Fruit fly (Drosophila melanogaster): ENCODE results near the gene CG13928.

The CG13928 gene

DNA sequence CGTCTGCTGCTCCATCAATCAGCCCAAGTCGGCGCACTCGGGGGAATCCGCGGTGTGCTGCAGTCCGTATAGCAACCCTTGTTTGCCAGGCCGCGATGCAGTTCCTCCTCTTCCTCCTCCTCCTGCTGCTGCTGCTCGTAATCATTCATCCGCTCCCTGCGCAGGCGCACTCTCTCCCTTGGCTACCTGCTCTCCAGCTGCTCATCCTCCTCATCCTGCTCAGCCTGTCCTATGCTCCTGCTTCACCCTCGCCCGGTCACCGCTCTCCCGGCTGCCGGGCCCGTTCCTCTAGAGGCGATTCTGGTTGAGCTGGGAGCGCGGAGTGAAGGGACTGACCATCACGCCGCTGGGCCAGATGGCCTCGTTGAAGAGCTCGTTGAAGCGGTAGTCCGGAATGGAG lies 1.3 kb downstream of the CG13928 start:
- no peak for TF ChIP-seq kay (GFP tag; ENCODE audit: borderline replicate concordance)
- TF ChIP-seq CG11617 (GFP tag; optimal IDR thresholded peaks at IDR 0.05): no peak
- no peak for TF ChIP-seq cic (GFP tag; optimal IDR thresholded peaks at IDR 0.05)
- TF ChIP-seq CG7101 (tag; optimal IDR thresholded peaks at IDR 0.05): no peak
- TF ChIP-seq cnc (optimal IDR thresholded peaks at IDR 0.05): no peak
- no peak for TF ChIP-seq bab1 (GFP tag; optimal IDR thresholded peaks at IDR 0.05)
- TF ChIP-seq CG7045 (GFP tag; optimal IDR thresholded peaks at IDR 0.05): no peak
- TF ChIP-seq Hr96 (GFP tag; optimal IDR thresholded peaks at IDR 0.05): no peak
- no peak for TF ChIP-seq CG12768 (GFP tag; optimal IDR thresholded peaks at IDR 0.05)
- TF ChIP-seq CG33017 (tag; optimal IDR thresholded peaks at IDR 0.05): no peak
- TF ChIP-seq Mnt (GFP tag; optimal IDR thresholded peaks at IDR 0.05): no peak
- no peak for TF ChIP-seq Crg-1 (GFP tag; optimal IDR thresholded peaks at IDR 0.05)
- no peak for TF ChIP-seq ovo (GFP tag; optimal IDR thresholded peaks at IDR 0.05)
- TF ChIP-seq CG5204 (GFP tag; optimal IDR thresholded peaks at IDR 0.05): no peak
- TF ChIP-seq toe (GFP tag; optimal IDR thresholded peaks at IDR 0.05): no peak

DNA sequence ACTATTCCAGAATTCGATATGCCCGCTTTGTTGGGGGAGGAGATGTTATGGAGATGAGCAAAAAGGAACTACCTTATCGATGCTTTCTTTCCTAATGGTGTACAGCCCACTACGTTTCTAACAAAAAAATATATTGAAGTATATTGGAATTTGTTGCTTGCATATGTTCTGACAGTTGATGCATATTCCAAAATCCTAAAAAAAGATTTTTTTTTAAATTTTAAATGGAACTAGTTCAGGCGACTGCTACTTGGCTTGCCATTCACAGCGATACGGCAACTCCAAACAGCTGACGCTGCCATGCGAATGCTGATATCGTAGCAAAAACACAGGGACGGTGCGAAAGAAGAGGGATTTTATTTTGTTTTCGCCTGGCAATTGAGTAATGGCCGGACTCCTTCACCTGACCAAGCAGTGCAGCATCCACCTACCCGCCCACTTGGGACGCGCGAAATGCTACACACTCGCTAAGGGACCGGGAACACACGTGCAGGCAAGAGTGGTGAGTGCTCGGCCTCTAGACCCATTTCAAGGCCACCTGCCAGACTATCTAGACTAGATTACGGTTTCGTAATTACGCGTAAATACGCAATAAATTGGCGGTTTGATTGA lies 10.0 kb downstream of the CG13928 start, which contains the start of the genes CG13926, ABCB7 and CG33230:
CG13926 (minus strand) TSS at position 43 of the 612 bp plus-strand sequence.
ABCB7 (plus strand) TSS at position 299 of the 612 bp plus-strand sequence.
CG33230 (plus strand) TSS at position 299 of the 612 bp plus-strand sequence.
- TF ChIP-seq CG12768 (GFP tag; optimal IDR thresholded peaks at IDR 0.05) (peak; percentile 48), kay (GFP tag; ENCODE audit: borderline replicate concordance) (no peak), CG11617 (GFP tag; optimal IDR thresholded peaks at IDR 0.05) (peak; percentile 66), bab1 (GFP tag; optimal IDR thresholded peaks at IDR 0.05) (peak; percentile 67), CG14711 (tag; optimal IDR thresholded peaks at IDR 0.05) (peak; percentile 55), CG7045 (GFP tag; optimal IDR thresholded peaks at IDR 0.05) (peak; percentile 15), CG1620 (GFP tag; optimal IDR thresholded peaks at IDR 0.05) (peak; percentile 27), Hr96 (GFP tag; optimal IDR thresholded peaks at IDR 0.05) (peak; percentile 63), Mnt (GFP tag; optimal IDR thresholded peaks at IDR 0.05) (peak; percentile 70), Clk (GFP tag; optimal IDR thresholded peaks at IDR 0.05) (no peak), Crg-1 (GFP tag; optimal IDR thresholded peaks at IDR 0.05) (peak; percentile 18), CG7101 (tag; optimal IDR thresholded peaks at IDR 0.05) (peak; percentile 25), CG33017 (tag; optimal IDR thresholded peaks at IDR 0.05) (no peak), ovo (GFP tag; optimal IDR thresholded peaks at IDR 0.05) (peak; percentile 23), toe (GFP tag; optimal IDR thresholded peaks at IDR 0.05) (peak; percentile 24), pad (GFP tag; optimal IDR thresholded peaks at IDR 0.05) (peak; percentile 10), cic (GFP tag; optimal IDR thresholded peaks at IDR 0.05) (no peak), cnc (optimal IDR thresholded peaks at IDR 0.05) (no peak), CG5204 (GFP tag; optimal IDR thresholded peaks at IDR 0.05) (peak; percentile 45), tj (GFP tag; optimal IDR thresholded peaks at IDR 0.05) (peak; percentile 60)

DNA sequence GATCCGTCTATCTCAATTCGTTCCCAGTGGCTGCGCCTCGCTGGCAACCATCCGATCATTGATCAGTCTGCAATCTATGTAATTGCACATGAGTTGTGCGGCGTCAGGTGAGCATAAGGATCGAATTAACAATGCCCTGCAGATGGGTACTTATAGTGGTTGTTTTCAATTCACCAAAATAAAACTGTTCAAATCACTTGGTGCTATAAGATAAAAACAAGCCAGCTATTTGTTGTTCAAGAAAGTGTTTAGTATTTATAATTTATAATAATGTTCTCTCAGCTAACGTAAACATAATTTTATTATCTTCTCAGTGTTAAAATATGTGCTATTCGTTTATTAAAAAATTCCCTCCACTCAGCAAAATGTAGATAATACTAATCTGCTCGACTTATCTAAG lies 12.5 kb downstream of the CG13928 start, which contains the start of gene CG12105:
CG12105 (minus strand) TSS at position 101 of the 400 bp plus-strand sequence.
- TF ChIP-seq cnc (optimal IDR thresholded peaks at IDR 0.05) (no peak), Clk (GFP tag; optimal IDR thresholded peaks at IDR 0.05) (no peak), kay (GFP tag; ENCODE audit: borderline replicate concordance) (no peak), Hr96 (GFP tag; optimal IDR thresholded peaks at IDR 0.05) (no peak), Crg-1 (GFP tag; optimal IDR thresholded peaks at IDR 0.05) (no peak), CG1620 (GFP tag; optimal IDR thresholded peaks at IDR 0.05) (no peak), bab1 (GFP tag; optimal IDR thresholded peaks at IDR 0.05) (no peak), pad (GFP tag; optimal IDR thresholded peaks at IDR 0.05) (no peak), cic (GFP tag; optimal IDR thresholded peaks at IDR 0.05) (no peak), CG33017 (tag; optimal IDR thresholded peaks at IDR 0.05) (no peak), toe (GFP tag; optimal IDR thresholded peaks at IDR 0.05) (no peak), Mnt (GFP tag; optimal IDR thresholded peaks at IDR 0.05) (no peak), CG7045 (GFP tag; optimal IDR thresholded peaks at IDR 0.05) (no peak), CG12768 (GFP tag; optimal IDR thresholded peaks at IDR 0.05) (no peak), CG14711 (tag; optimal IDR thresholded peaks at IDR 0.05) (no peak)

DNA sequence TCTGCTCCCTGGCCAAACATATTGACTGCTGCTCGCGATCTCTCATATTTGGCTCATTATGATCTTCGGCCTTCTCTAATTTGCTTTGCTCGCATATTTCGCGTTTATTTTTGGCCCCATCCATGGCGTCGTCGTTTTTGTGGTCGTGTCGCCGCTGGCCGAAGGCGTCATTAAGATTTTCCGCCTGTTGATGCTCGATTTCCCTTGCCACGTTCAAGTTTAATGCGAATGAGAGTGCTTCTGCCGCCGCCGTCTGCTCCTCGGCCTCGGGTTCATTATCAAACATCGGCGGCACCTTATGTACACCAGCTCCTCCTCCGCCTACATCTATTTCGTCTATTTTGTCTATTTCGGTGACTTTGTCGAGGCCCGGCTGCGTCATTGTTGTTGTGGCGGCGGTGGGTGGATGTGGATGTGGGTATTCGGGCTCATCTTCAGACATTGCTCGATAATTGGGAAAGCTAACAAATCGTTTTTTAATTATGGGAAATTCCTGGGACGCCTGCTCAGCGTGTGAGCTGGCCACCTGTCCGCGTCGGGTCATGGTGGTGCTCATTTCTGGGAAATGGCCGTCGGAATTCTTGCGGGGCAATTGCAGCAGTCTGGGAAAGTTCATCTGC lies 13.6 kb downstream of the CG13928 start:
- TF ChIP-seq CG14711 (tag; optimal IDR thresholded peaks at IDR 0.05): no peak
- TF ChIP-seq CG33017 (tag; optimal IDR thresholded peaks at IDR 0.05): no peak

DNA sequence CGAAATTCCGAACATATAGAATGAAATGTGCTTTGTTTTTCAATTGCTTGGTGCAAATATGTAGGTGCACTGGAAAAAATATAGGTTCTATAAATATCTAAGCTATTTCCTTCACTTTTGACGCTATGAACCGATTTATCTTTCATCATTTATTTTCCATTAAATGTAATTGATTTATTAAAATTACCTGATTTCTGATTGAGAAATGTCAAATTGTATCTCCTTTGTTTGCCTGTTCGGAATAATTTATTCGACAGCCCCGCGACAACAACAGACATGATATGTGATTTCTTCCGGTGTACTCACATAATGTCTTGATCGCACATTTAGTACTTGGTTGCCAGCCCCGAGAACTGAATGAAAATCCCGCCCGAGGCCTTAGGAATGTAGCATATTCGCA lies 18.6 kb downstream of the CG13928 start:
- no peak for TF ChIP-seq CG14711 (tag; optimal IDR thresholded peaks at IDR 0.05)
- no peak for TF ChIP-seq tj (GFP tag; optimal IDR thresholded peaks at IDR 0.05)

DNA sequence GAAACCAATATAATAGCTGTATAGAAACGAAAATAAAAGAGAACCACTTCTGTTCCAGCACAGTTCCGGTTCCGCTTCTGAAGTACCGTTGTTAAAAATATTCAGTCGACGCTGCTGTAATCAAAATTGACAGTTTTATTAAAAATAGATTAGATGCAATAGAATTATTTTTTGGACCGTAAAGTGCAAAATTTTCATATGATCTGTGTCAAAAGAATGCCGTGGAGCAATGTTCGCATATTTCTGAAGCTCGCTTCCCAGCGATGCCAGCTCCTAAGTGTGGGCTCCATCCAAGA lies 25.4 kb downstream of the CG13928 start, which contains the start of the genes CG18170 and CG33791:
CG18170 (plus strand) TSS at position 122 of the 296 bp plus-strand sequence.
CG33791 (plus strand) TSS at position 122 of the 296 bp plus-strand sequence.
- no peak for TF ChIP-seq CG1620 (GFP tag; optimal IDR thresholded peaks at IDR 0.05)

All from whole organism, adult.